Worm (Caenorhabditis elegans) whole organism, L4 larva: Measurements from ENCODE around the gene kin-26.

Source experiments
- F26F4.8 ChIP-seq: fragments of 200-800 bp; sonication (Bioruptor generic); conservative IDR thresholded peaks from 2 replicates; pipeline ENCODE4 v1.3.6; 2022; ENCODE audit warnings: missing genetic modification characterization, missing compliant biosample characterization
- T20F7.1 ChIP-seq: fragments of 200-800 bp; sonication (Bioruptor generic); optimal IDR thresholded peaks from 2 replicates; lab custom pipeline; 2018; ENCODE audit warnings: mild to moderate bottlenecking, missing genetic modification characterization, missing compliant biosample characterization
- T26A8.4 ChIP-seq: fragments of 200-800 bp; sonication (Bioruptor generic); IDR thresholded peaks from 2 replicates; pipeline ENCODE4 v1.3.6; 2022; ENCODE audit warnings: missing genetic modification characterization, missing compliant biosample characterization
- Y105C5A.15 ChIP-seq: fragments of 200-800 bp; sonication (Bioruptor generic); IDR thresholded peaks from 2 replicates; pipeline ENCODE4 v1.3.6; 2022; ENCODE audit warnings: missing genetic modification characterization, missing compliant biosample characterization
- Y48G9A.11 ChIP-seq: fragments of 200-800 bp; sonication (Bioruptor generic); IDR thresholded peaks from 2 replicates; pipeline ENCODE4 v1.3.6; 2022; ENCODE audit warnings: missing genetic modification reagents, missing genetic modification characterization, missing compliant biosample characterization
- Y75B8A.6 ChIP-seq: fragments of 200-800 bp; sonication (Bioruptor generic); IDR thresholded peaks from 2 replicates; pipeline ENCODE4 v1.3.6; 2022; ENCODE audit warnings: missing genetic modification reagents, missing genetic modification characterization, missing compliant biosample characterization
- ces-1 ChIP-seq: fragments of 150-350 bp; sonication (generic microtip); optimal IDR thresholded peaks from 4 replicates; lab custom pipeline; 2014; ENCODE audit warnings: missing biosample characterization, missing genetic modification reagents, missing genetic modification characterization
- daf-16 ChIP-seq, 3 experiments: sonication (generic microtip); optimal IDR thresholded peaks; 2 replicates each; lab custom pipeline; 2016 to 2017; ENCODE audit warnings: missing genetic modification characterization in 3 of 3, missing genetic modification reagents in 3 of 3, mild to moderate bottlenecking in 2 of 3, missing compliant biosample characterization in 2 of 3, missing biosample characterization in 1 of 3, moderate library complexity in 1 of 3
- daf-19 ChIP-seq: fragments of 200-800 bp; sonication (Bioruptor generic); conservative IDR thresholded peaks from 2 replicates; pipeline ENCODE4 v1.3.6; 2022; ENCODE audit warnings: missing genetic modification characterization, missing compliant biosample characterization
- dmd-6 ChIP-seq: fragments of 200-800 bp; sonication (Bioruptor generic); IDR thresholded peaks from 2 replicates; pipeline ENCODE4 v1.3.6; 2022; ENCODE audit warnings: missing genetic modification reagents, missing genetic modification characterization, missing compliant biosample characterization
- dmd-8 ChIP-seq: fragments of 200-800 bp; sonication (Bioruptor generic); IDR thresholded peaks from 2 replicates; pipeline ENCODE4 v1.3.6; 2022; ENCODE audit warnings: missing genetic modification characterization, missing compliant biosample characterization
- dve-1 ChIP-seq: sonication (generic microtip); optimal IDR thresholded peaks from 2 replicates; lab custom pipeline; 2017; ENCODE audit warnings: antibody characterized with exemption, mild to moderate bottlenecking, missing genetic modification characterization, missing compliant biosample characterization; ENCODE audit not compliant: insufficient read depth
- fos-1 ChIP-seq: fragments of 150-350 bp; optimal IDR thresholded peaks from 2 replicates; lab custom pipeline; 2014; ENCODE audit warnings: missing biosample characterization, missing genetic modification characterization
- gei-8 ChIP-seq: fragments of 200-800 bp; sonication (Bioruptor generic); optimal IDR thresholded peaks from 2 replicates; lab custom pipeline; 2018; ENCODE audit warnings: mild to moderate bottlenecking, missing genetic modification characterization, missing compliant biosample characterization
- hlh-11 ChIP-seq: fragments of 200-800 bp; sonication (Bioruptor generic); optimal IDR thresholded peaks from 2 replicates; lab custom pipeline; 2018; ENCODE audit warnings: mild to moderate bottlenecking, missing genetic modification characterization, missing compliant biosample characterization
- hlh-30 ChIP-seq: sonication (generic microtip); optimal IDR thresholded peaks from 2 replicates; lab custom pipeline; 2017; ENCODE audit warnings: antibody characterized with exemption, mild to moderate bottlenecking, missing genetic modification characterization, missing compliant biosample characterization; ENCODE audit not compliant: insufficient read depth
- jun-1 ChIP-seq: fragments of 150-350 bp; optimal IDR thresholded peaks from 2 replicates; lab custom pipeline; 2014; ENCODE audit warnings: missing biosample characterization, missing genetic modification reagents, missing genetic modification characterization
- lin-1 ChIP-seq: fragments of 200-800 bp; sonication (Bioruptor generic); IDR thresholded peaks from 2 replicates; pipeline ENCODE4 v1.3.6; 2022; ENCODE audit warnings: missing genetic modification reagents, missing genetic modification characterization, missing compliant biosample characterization
- lin-13 ChIP-seq: fragments of 150-350 bp; optimal IDR thresholded peaks from 2 replicates; lab custom pipeline; 2014; ENCODE audit warnings: missing biosample characterization, missing genetic modification reagents, missing genetic modification characterization
- lin-15B ChIP-seq: fragments of 150-350 bp; sonication (generic microtip); optimal IDR thresholded peaks from 3 replicates; lab custom pipeline; 2014; ENCODE audit warnings: missing biosample characterization, missing genetic modification characterization
- lin-38 ChIP-seq: fragments of 200-800 bp; sonication (Bioruptor generic); IDR thresholded peaks from 2 replicates; pipeline ENCODE4 v1.3.6; 2022; ENCODE audit warnings: missing genetic modification reagents, missing genetic modification characterization, missing compliant biosample characterization
- lir-3 ChIP-seq: sonication (generic microtip); optimal IDR thresholded peaks from 2 replicates; lab custom pipeline; 2016; ENCODE audit warnings: mild to moderate bottlenecking, missing genetic modification characterization, missing compliant biosample characterization
- mdl-1 ChIP-seq, 2 experiments: fragments of 150-350 bp in 1 of 2; sonication (generic microtip) in 1 of 2; optimal IDR thresholded peaks; 2 replicates each; lab custom pipeline; 2014 to 2017; ENCODE audit warnings: missing biosample characterization in 2 of 2, missing genetic modification characterization in 2 of 2
- mxl-3 ChIP-seq: fragments of 200-800 bp; sonication (Bioruptor generic); optimal IDR thresholded peaks from 2 replicates; lab custom pipeline; 2018; ENCODE audit warnings: mild to moderate bottlenecking, missing genetic modification characterization, missing compliant biosample characterization
- nhr-10 ChIP-seq: fragments of 150-350 bp; optimal IDR thresholded peaks from 2 replicates; lab custom pipeline; 2014; ENCODE audit warnings: missing biosample characterization, missing genetic modification characterization
- nhr-102 ChIP-seq: sonication (generic microtip); optimal IDR thresholded peaks from 2 replicates; lab custom pipeline; 2016; ENCODE audit warnings: mild to moderate bottlenecking, missing genetic modification characterization, moderate library complexity, missing compliant biosample characterization
- nhr-11 ChIP-seq: fragments of 150-350 bp; optimal IDR thresholded peaks from 2 replicates; lab custom pipeline; 2014; ENCODE audit warnings: missing biosample characterization, missing genetic modification characterization
- nhr-111 ChIP-seq: fragments of 200-800 bp; sonication (Bioruptor generic); optimal IDR thresholded peaks from 2 replicates; lab custom pipeline; 2018; ENCODE audit warnings: mild to moderate bottlenecking, missing genetic modification characterization, missing compliant biosample characterization
- nhr-237 ChIP-seq: sonication (generic microtip); optimal IDR thresholded peaks from 2 replicates; lab custom pipeline; 2017; ENCODE audit warnings: missing biosample characterization, missing genetic modification characterization
- nhr-25 ChIP-seq: sonication (generic microtip); optimal IDR thresholded peaks from 2 replicates; lab custom pipeline; 2017; ENCODE audit warnings: missing genetic modification characterization, mild to moderate bottlenecking, missing compliant biosample characterization, antibody characterized with exemption, moderate library complexity, borderline replicate concordance; ENCODE audit not compliant: insufficient read depth
- nhr-28 ChIP-seq: fragments of 150-350 bp; optimal IDR thresholded peaks from 2 replicates; lab custom pipeline; 2014; ENCODE audit warnings: missing biosample characterization, missing genetic modification characterization
- nhr-41 ChIP-seq: fragments of 200-800 bp; sonication (Bioruptor generic); IDR thresholded peaks from 2 replicates; pipeline ENCODE4 v1.3.6; 2022; ENCODE audit warnings: missing genetic modification reagents, missing genetic modification characterization, missing compliant biosample characterization
- nhr-42 ChIP-seq: fragments of 200-800 bp; sonication (Bioruptor generic); IDR thresholded peaks from 2 replicates; pipeline ENCODE4 v1.3.6; 2022; ENCODE audit warnings: missing genetic modification characterization, missing compliant biosample characterization
- nhr-48 ChIP-seq: sonication (generic microtip); optimal IDR thresholded peaks from 2 replicates; lab custom pipeline; 2016; ENCODE audit warnings: mild to moderate bottlenecking, missing genetic modification characterization, missing compliant biosample characterization
- nhr-76 ChIP-seq: fragments of 150-350 bp; optimal IDR thresholded peaks from 2 replicates; lab custom pipeline; 2014; ENCODE audit warnings: missing biosample characterization, missing genetic modification characterization
- nhr-77 ChIP-seq: fragments of 150-350 bp; optimal IDR thresholded peaks from 2 replicates; lab custom pipeline; 2014; ENCODE audit warnings: missing biosample characterization, missing genetic modification characterization
- pha-4 ChIP-seq, 2 experiments: fragments of 150-350 bp in 1 of 2; fragments of 200-800 bp in 1 of 2; sonication (Bioruptor generic) in 1 of 2; IDR thresholded peaks in 1 of 2; optimal IDR thresholded peaks in 1 of 2; 2 replicates each; pipeline versions ENCODE4 v1.3.6 to Lab custom; 2014 to 2022; ENCODE audit warnings: missing genetic modification characterization in 2 of 2, missing genetic modification reagents in 2 of 2, missing biosample characterization in 1 of 2, missing compliant biosample characterization in 1 of 2
- php-3 ChIP-seq: fragments of 200-800 bp; sonication (Bioruptor generic); IDR thresholded peaks from 2 replicates; pipeline ENCODE4 v1.3.6; 2022; ENCODE audit warnings: missing genetic modification reagents, missing genetic modification characterization, missing compliant biosample characterization
- pqm-1 ChIP-seq: sonication (generic microtip); optimal IDR thresholded peaks from 2 replicates; lab custom pipeline; 2017; ENCODE audit warnings: missing biosample characterization, missing genetic modification characterization
- saeg-2 ChIP-seq: fragments of 200-800 bp; sonication (Bioruptor generic); IDR thresholded peaks from 2 replicates; pipeline ENCODE4 v1.3.6; 2022; ENCODE audit warnings: missing genetic modification reagents, missing genetic modification characterization, missing compliant biosample characterization
- skn-1 ChIP-seq: fragments of 150-350 bp; optimal IDR thresholded peaks from 2 replicates; lab custom pipeline; 2014; ENCODE audit warnings: missing biosample characterization, missing genetic modification characterization
- snpc-1.2 ChIP-seq: fragments of 200-800 bp; sonication (Bioruptor generic); IDR thresholded peaks from 2 replicates; pipeline ENCODE4 v1.3.6; 2022; ENCODE audit warnings: missing genetic modification reagents, missing genetic modification characterization, missing compliant biosample characterization
- tra-1 ChIP-seq: fragments of 200-800 bp; sonication (Bioruptor generic); IDR thresholded peaks from 2 replicates; pipeline ENCODE4 v1.3.6; 2022; ENCODE audit warnings: missing genetic modification reagents, missing genetic modification characterization, missing compliant biosample characterization
- unc-130 ChIP-seq: sonication (generic microtip); optimal IDR thresholded peaks from 2 replicates; lab custom pipeline; 2016; ENCODE audit warnings: missing genetic modification reagents, missing genetic modification characterization, missing compliant biosample characterization
- zfp-2 ChIP-seq: sonication (generic microtip); optimal IDR thresholded peaks from 2 replicates; lab custom pipeline; 2016; ENCODE audit warnings: mild to moderate bottlenecking, missing genetic modification characterization, missing compliant biosample characterization
- zip-11 ChIP-seq: fragments of 200-800 bp; sonication (Bioruptor generic); IDR thresholded peaks from 2 replicates; pipeline ENCODE4 v1.3.6; 2022; ENCODE audit warnings: missing genetic modification characterization, missing compliant biosample characterization
- ztf-11 ChIP-seq: fragments of 150-350 bp; optimal IDR thresholded peaks from 2 replicates; lab custom pipeline; 2014; ENCODE audit warnings: missing biosample characterization, missing genetic modification characterization

kin-26 gene

ce11 chrIV:7897443-7897842, 19.8 kb upstream of the kin-26 start, which contains the start of gene ilys-4:
Gene ilys-4, minus strand, starts transcription at chrIV:7897543.
- TF ChIP-seq hlh-11: no peak
- TF ChIP-seq F26F4.8 (GFP tag; lab: Robert Waterston, UW): no peak
- no peak for TF ChIP-seq T20F7.1 (GFP tag; lab: Kevin White, UChicago)
- TF ChIP-seq unc-130 (GFP tag; lab: Kevin White, UChicago): no peak

- TF ChIP-seq zip-11 (GFP tag; lab: Robert Waterston, UW) (no peak), lin-38 (no peak), nhr-25 (tag; lab: Kevin White, UChicago) (no peak), Y48G9A.11 (GFP tag; lab: Robert Waterston, UW) (no peak), pha-4 (GFP tag; IDR thresholded peaks at IDR 0.05; lab: Robert Waterston, UW) (no peak), pha-4 (tag; optimal IDR thresholded peaks at IDR 0.05; lab: Kevin White, UChicago) (no peak), nhr-42 (GFP tag; lab: Robert Waterston, UW) (no peak), nhr-10 (no peak), lin-15B (no peak), nhr-28 (no peak), lin-1 (GFP tag; lab: Robert Waterston, UW) (no peak), tra-1 (GFP tag; lab: Robert Waterston, UW) (no peak)
Measured at ce11 chrIV:7881726-7882125, 4.0 kb upstream of the kin-26 start, which contains the start of gene atic-1. Gene atic-1, plus strand, starts transcription at chrIV:7882026.

DNA sequence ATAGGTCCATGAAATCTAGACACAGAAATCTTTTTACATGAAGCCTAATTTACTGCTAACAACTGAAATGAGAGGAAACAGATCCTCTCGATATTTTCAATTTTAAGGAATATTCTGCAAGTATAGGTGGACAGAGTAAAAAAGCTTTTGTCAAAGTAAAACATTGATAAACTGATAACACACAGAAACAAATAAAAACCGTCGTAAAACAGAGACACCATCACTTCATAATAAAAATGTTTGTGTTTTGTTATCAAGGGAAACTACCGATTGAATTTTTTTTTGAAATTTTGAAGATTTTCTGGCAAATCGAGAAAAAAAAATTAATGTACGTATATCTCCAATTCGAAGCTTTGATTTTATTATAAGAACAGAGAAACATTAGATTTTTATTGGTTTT, 3.5 kb upstream of the kin-26 start:
- TF ChIP-seq lin-1 (GFP tag; lab: Robert Waterston, UW): no peak
- no peak for TF ChIP-seq daf-19 (GFP tag; lab: Robert Waterston, UW)
- TF ChIP-seq nhr-76: no peak
- no peak for TF ChIP-seq zfp-2
- no peak for TF ChIP-seq saeg-2 (GFP tag; lab: Robert Waterston, UW)
- TF ChIP-seq lir-3 (tag; lab: Kevin White, UChicago): no peak
- no peak for TF ChIP-seq nhr-25 (tag; lab: Kevin White, UChicago)
- peak; percentile 44 for TF ChIP-seq dve-1 (tag; lab: Kevin White, UChicago)
- TF ChIP-seq nhr-41: no peak
- no peak for TF ChIP-seq T26A8.4 (GFP tag; lab: Robert Waterston, UW)
- no peak for TF ChIP-seq nhr-102 (tag; lab: Kevin White, UChicago)
- TF ChIP-seq nhr-77 (tag; lab: Kevin White, UChicago): peak; percentile 6
- no peak for TF ChIP-seq nhr-111 (GFP tag; lab: Kevin White, UChicago)
- TF ChIP-seq nhr-28: peak; percentile 14
- no peak for TF ChIP-seq mxl-3
- no peak for TF ChIP-seq ztf-11
- no peak for TF ChIP-seq lin-38
- TF ChIP-seq dmd-8: no peak
- TF ChIP-seq nhr-11: no peak
- no peak for TF ChIP-seq nhr-48 (tag; lab: Kevin White, UChicago)
- TF ChIP-seq lin-13 (GFP tag; lab: Kevin White, UChicago): no peak
- TF ChIP-seq hlh-11: no peak
- TF ChIP-seq mdl-1 (tag; optimal IDR thresholded peaks at IDR 0.05; lab: Kevin White, UChicago): no peak
- TF ChIP-seq nhr-237 (tag; lab: Kevin White, UChicago): no peak
- TF ChIP-seq ces-1 (GFP tag; lab: Kevin White, UChicago): no peak
- no peak for TF ChIP-seq Y75B8A.6 (GFP tag; lab: Robert Waterston, UW)
- no peak for TF ChIP-seq T20F7.1 (GFP tag; lab: Kevin White, UChicago)
- no peak for TF ChIP-seq daf-16 (GFP tag; optimal IDR thresholded peaks at IDR 0.05; lab: Kevin White, UChicago)
- peak; percentile 44 for TF ChIP-seq daf-16 (tag; optimal IDR thresholded peaks at IDR 0.05; lab: Kevin White, UChicago)
- TF ChIP-seq jun-1 (tag; lab: Kevin White, UChicago): no peak
- peak; percentile 67 for TF ChIP-seq php-3 (GFP tag; lab: Robert Waterston, UW)
- TF ChIP-seq pqm-1: peak; percentile 49
- no peak for TF ChIP-seq hlh-30
- no peak for TF ChIP-seq snpc-1.2 (GFP tag; lab: Robert Waterston, UW)
- TF ChIP-seq gei-8 (GFP tag; lab: Kevin White, UChicago): no peak
- TF ChIP-seq dmd-6 (GFP tag; lab: Robert Waterston, UW): no peak
- no peak for TF ChIP-seq skn-1 (tag; lab: Kevin White, UChicago)
- no peak for TF ChIP-seq Y105C5A.15 (GFP tag; lab: Robert Waterston, UW)
- no peak for TF ChIP-seq fos-1 (tag; lab: Kevin White, UChicago)
